Fruit fly (Drosophila melanogaster) whole organism, embryonic: ENCODE measurements around the gene SamDC.
A peak's percentile ranks its signal among the peaks of the same experiment; 100 is the strongest.

Experiments
- Abd-B ChIP-seq: fragments of 200-800 bp; sonication (Bioruptor generic); optimal IDR thresholded peaks from 2 replicates; lab custom pipeline; 2018; ENCODE audit warnings: missing biosample characterization, mild to moderate bottlenecking, missing genetic modification characterization, moderate library complexity
- BtbVII ChIP-seq: fragments of 200-800 bp; sonication (Bioruptor generic); optimal IDR thresholded peaks from 3 replicates; lab custom pipeline; 2017; ENCODE audit warnings: missing biosample characterization, mild to moderate bottlenecking, missing genetic modification characterization
- CG10654 ChIP-seq: fragments of 200-800 bp; sonication (Bioruptor generic); optimal IDR thresholded peaks from 2 replicates; lab custom pipeline; 2016; ENCODE audit warnings: missing biosample characterization, missing genetic modification characterization
- CG11093 ChIP-seq: fragments of 200-800 bp; sonication (Bioruptor generic); IDR thresholded peaks from 3 replicates; pipeline ENCODE4 v1.3.6; 2022; ENCODE audit warnings: missing biosample characterization, missing genetic modification characterization
- CG12071 ChIP-seq: fragments of 200-800 bp; sonication (Bioruptor generic); optimal IDR thresholded peaks from 3 replicates; lab custom pipeline; 2018; ENCODE audit warnings: missing biosample characterization, mild to moderate bottlenecking, missing genetic modification characterization
- CG12769 ChIP-seq: fragments of 200-800 bp; sonication (Bioruptor generic); optimal IDR thresholded peaks from 2 replicates; lab custom pipeline; 2019; ENCODE audit warnings: missing biosample characterization, mild to moderate bottlenecking, missing genetic modification characterization, moderate library complexity
- CG13624 ChIP-seq: fragments of 200-800 bp; sonication (Bioruptor generic); optimal IDR thresholded peaks from 2 replicates; lab custom pipeline; 2016; ENCODE audit warnings: missing biosample characterization, missing genetic modification characterization
- CG1529 ChIP-seq: fragments of 200-800 bp; sonication (Bioruptor generic); optimal IDR thresholded peaks from 3 replicates; lab custom pipeline; 2018; ENCODE audit warnings: missing biosample characterization, missing genetic modification characterization
- CG18262 ChIP-seq: fragments of 200-800 bp; optimal IDR thresholded peaks from 3 replicates; lab custom pipeline; 2019; ENCODE audit warnings: missing biosample characterization, mild to moderate bottlenecking, missing genetic modification characterization, moderate library complexity
- CG2202 ChIP-seq: fragments of 200-800 bp; sonication (Bioruptor generic); optimal IDR thresholded peaks from 2 replicates; lab custom pipeline; 2018; ENCODE audit warnings: missing biosample characterization, mild to moderate bottlenecking, missing genetic modification characterization
- CG2875 ChIP-seq: fragments of 200-800 bp; sonication (Bioruptor generic); optimal IDR thresholded peaks from 2 replicates; lab custom pipeline; 2017; ENCODE audit warnings: missing biosample characterization, mild to moderate bottlenecking, missing genetic modification characterization, missing genetic modification reagents
- CG30403 ChIP-seq: fragments of 200-800 bp; sonication (Bioruptor generic); optimal IDR thresholded peaks from 3 replicates; lab custom pipeline; 2016; ENCODE audit warnings: missing biosample characterization, missing genetic modification characterization
- CG4328 ChIP-seq: fragments of 200-800 bp; sonication (Bioruptor generic); optimal IDR thresholded peaks from 3 replicates; lab custom pipeline; 2017; ENCODE audit warnings: missing biosample characterization, missing genetic modification reagents, missing genetic modification characterization
- CG6654 ChIP-seq: fragments of 200-800 bp; sonication (Bioruptor generic); optimal IDR thresholded peaks from 2 replicates; lab custom pipeline; 2017; ENCODE audit warnings: missing biosample characterization, mild to moderate bottlenecking, missing genetic modification characterization
- CG7357 ChIP-seq: fragments of 200-800 bp; sonication (Bioruptor generic); IDR thresholded peaks from 3 replicates; pipeline ENCODE4 v1.3.6; 2022; ENCODE audit warnings: missing biosample characterization, missing genetic modification characterization
- CG9727 ChIP-seq: fragments of 200-800 bp; sonication (Bioruptor generic); optimal IDR thresholded peaks from 3 replicates; lab custom pipeline; 2017; ENCODE audit warnings: missing biosample characterization, mild to moderate bottlenecking, missing genetic modification characterization
- CG9817 ChIP-seq: fragments of 200-800 bp; sonication (Bioruptor generic); optimal IDR thresholded peaks from 2 replicates; lab custom pipeline; 2018; ENCODE audit warnings: missing biosample characterization, mild to moderate bottlenecking, missing genetic modification characterization, moderate library complexity
- Fer1 ChIP-seq: fragments of 200-800 bp; sonication (Bioruptor generic); optimal IDR thresholded peaks from 2 replicates; lab custom pipeline; 2017; ENCODE audit warnings: missing biosample characterization, mild to moderate bottlenecking, missing genetic modification characterization
- Fer3 ChIP-seq: fragments of 200-800 bp; sonication (Bioruptor generic); optimal IDR thresholded peaks from 2 replicates; lab custom pipeline; 2018; ENCODE audit warnings: missing biosample characterization, mild to moderate bottlenecking, missing genetic modification characterization, moderate library complexity
- Hr39 ChIP-seq: fragments of >200 bp; optimal IDR thresholded peaks from 2 replicates; lab custom pipeline; 2017
- Lpt ChIP-seq: fragments of >200 bp; optimal IDR thresholded peaks from 2 replicates; lab custom pipeline; 2018; ENCODE audit warnings: missing biosample characterization, missing genetic modification characterization
- Scr ChIP-seq: fragments of 200-800 bp; sonication (Bioruptor generic); IDR thresholded peaks from 2 replicates; pipeline ENCODE4 v1.3.6; 2022; ENCODE audit warnings: missing biosample characterization, missing genetic modification characterization; ENCODE audit not compliant: partially characterized antibody
- Sry-β ChIP-seq: fragments of 200-800 bp; sonication (Bioruptor generic); optimal IDR thresholded peaks from 2 replicates; lab custom pipeline; 2018; ENCODE audit warnings: missing biosample characterization, mild to moderate bottlenecking, missing genetic modification characterization, moderate library complexity
- YL-1 ChIP-seq: fragments of 200-800 bp; sonication (Bioruptor generic); optimal IDR thresholded peaks from 3 replicates; lab custom pipeline; 2017; ENCODE audit warnings: missing biosample characterization, mild to moderate bottlenecking, missing genetic modification characterization
- ac ChIP-seq: fragments of 200-800 bp; sonication (Bioruptor generic); optimal IDR thresholded peaks from 3 replicates; lab custom pipeline; 2017; ENCODE audit warnings: missing biosample characterization, mild to moderate bottlenecking, missing genetic modification characterization
- corto ChIP-seq: fragments of 200-800 bp; sonication (Bioruptor generic); optimal IDR thresholded peaks from 2 replicates; lab custom pipeline; 2016; ENCODE audit warnings: missing biosample characterization, mild to moderate bottlenecking, missing genetic modification characterization, moderate library complexity
- cwo ChIP-seq: fragments of 200-800 bp; sonication (Bioruptor generic); optimal IDR thresholded peaks from 3 replicates; lab custom pipeline; 2017; ENCODE audit warnings: missing biosample characterization, missing genetic modification characterization, mild to moderate bottlenecking, moderate library complexity, missing genetic modification reagents
- dpn ChIP-seq, 2 experiments: fragments of 200-800 bp; sonication (Bioruptor generic); optimal IDR thresholded peaks; 3 replicates each; lab custom pipeline; 2016; ENCODE audit warnings: missing biosample characterization in 2 of 2, missing genetic modification characterization in 2 of 2
- dysf ChIP-seq: fragments of 200-800 bp; sonication (Bioruptor generic); IDR thresholded peaks from 3 replicates; pipeline ENCODE4 v1.3.6; 2022; ENCODE audit warnings: missing biosample characterization, missing genetic modification characterization
- eve ChIP-seq, 2 experiments: fragments of >200 bp; optimal IDR thresholded peaks; 2 replicates each; lab custom pipeline; 2017; ENCODE audit warnings: missing biosample characterization in 2 of 2, missing genetic modification characterization in 2 of 2
- fd102C ChIP-seq: fragments of 200-800 bp; sonication (Bioruptor generic); optimal IDR thresholded peaks from 2 replicates; lab custom pipeline; 2018; ENCODE audit warnings: missing biosample characterization, mild to moderate bottlenecking, missing genetic modification characterization, moderate library complexity
- fd64A ChIP-seq: fragments of 200-800 bp; sonication (Bioruptor generic); optimal IDR thresholded peaks from 3 replicates; lab custom pipeline; 2018; ENCODE audit warnings: missing biosample characterization, mild to moderate bottlenecking, missing genetic modification characterization
- ftz-f1 ChIP-seq: fragments of 200-800 bp; sonication (Bioruptor generic); optimal IDR thresholded peaks from 2 replicates; lab custom pipeline; 2016; ENCODE audit warnings: missing biosample characterization, missing genetic modification characterization
- fu2 ChIP-seq: fragments of 200-800 bp; sonication (Bioruptor generic); optimal IDR thresholded peaks from 2 replicates; lab custom pipeline; 2016; ENCODE audit warnings: missing biosample characterization, missing genetic modification characterization
- grn ChIP-seq: fragments of 200-800 bp; sonication (Bioruptor generic); optimal IDR thresholded peaks from 3 replicates; lab custom pipeline; 2017; ENCODE audit warnings: missing biosample characterization, missing genetic modification characterization
- ham ChIP-seq: fragments of 200-800 bp; sonication (Bioruptor generic); IDR thresholded peaks from 2 replicates; pipeline ENCODE4 v1.3.6; 2022; ENCODE audit warnings: missing biosample characterization, missing genetic modification characterization
- inv ChIP-seq: fragments of 200-800 bp; sonication (Bioruptor generic); IDR thresholded peaks from 2 replicates; pipeline ENCODE4 v1.3.6; 2022; ENCODE audit warnings: missing biosample characterization, missing genetic modification characterization; ENCODE audit not compliant: partially characterized antibody
- kah ChIP-seq: fragments of 200-800 bp; sonication (Bioruptor generic); optimal IDR thresholded peaks from 2 replicates; lab custom pipeline; 2018; ENCODE audit warnings: missing biosample characterization, mild to moderate bottlenecking, missing genetic modification characterization
- klu ChIP-seq: fragments of 200-800 bp; sonication (Bioruptor generic); IDR thresholded peaks from 2 replicates; pipeline ENCODE4 v1.3.6; 2022; ENCODE audit warnings: missing biosample characterization, missing genetic modification characterization
- nau ChIP-seq: fragments of 200-800 bp; sonication (Bioruptor generic); optimal IDR thresholded peaks from 3 replicates; lab custom pipeline; 2017; ENCODE audit warnings: missing biosample characterization, mild to moderate bottlenecking, missing genetic modification characterization, missing genetic modification reagents
- nmo ChIP-seq: fragments of 200-800 bp; sonication (Bioruptor generic); optimal IDR thresholded peaks from 2 replicates; lab custom pipeline; 2018; ENCODE audit warnings: missing biosample characterization, mild to moderate bottlenecking, missing genetic modification characterization, moderate library complexity
- p53 ChIP-seq: fragments of 200-800 bp; sonication (Bioruptor generic); optimal IDR thresholded peaks from 2 replicates; lab custom pipeline; 2016; ENCODE audit warnings: missing biosample characterization, missing genetic modification characterization
- pho ChIP-seq: fragments of 200-800 bp; sonication (Bioruptor generic); optimal IDR thresholded peaks from 2 replicates; lab custom pipeline; 2016; ENCODE audit warnings: missing biosample characterization, missing genetic modification characterization
- phol ChIP-seq: fragments of 200-800 bp; sonication (Bioruptor generic); optimal IDR thresholded peaks from 3 replicates; lab custom pipeline; 2018; ENCODE audit warnings: missing biosample characterization, mild to moderate bottlenecking, missing genetic modification characterization, moderate library complexity
- pnt ChIP-seq: fragments of 200-800 bp; sonication (Bioruptor generic); optimal IDR thresholded peaks from 3 replicates; lab custom pipeline; 2016; ENCODE audit warnings: missing biosample characterization, missing genetic modification characterization
- pzg ChIP-seq: fragments of 200-800 bp; sonication (Bioruptor generic); optimal IDR thresholded peaks from 3 replicates; lab custom pipeline; 2018; ENCODE audit warnings: missing biosample characterization, mild to moderate bottlenecking, missing genetic modification characterization, moderate library complexity
- repo ChIP-seq: fragments of 200-800 bp; sonication (Bioruptor generic); optimal IDR thresholded peaks from 2 replicates; lab custom pipeline; 2016; ENCODE audit warnings: missing biosample characterization, missing genetic modification characterization
- row ChIP-seq: fragments of 200-800 bp; sonication (Bioruptor generic); IDR thresholded peaks from 3 replicates; pipeline ENCODE4 v1.3.6; 2022; ENCODE audit warnings: missing biosample characterization, missing genetic modification characterization
- sim ChIP-seq: fragments of 200-800 bp; sonication (Bioruptor generic); IDR thresholded peaks from 2 replicates; pipeline ENCODE4 v1.3.6; 2022; ENCODE audit warnings: missing biosample characterization, missing genetic modification characterization
- sug ChIP-seq: fragments of 200-800 bp; optimal IDR thresholded peaks from 2 replicates; lab custom pipeline; 2019; ENCODE audit warnings: missing biosample characterization, mild to moderate bottlenecking, missing genetic modification characterization, moderate library complexity
- usp ChIP-seq: fragments of >200 bp; optimal IDR thresholded peaks from 2 replicates; lab custom pipeline; 2017; ENCODE audit warnings: missing biosample characterization, missing genetic modification characterization

The SamDC gene

dm6 chr2L:10339212-10339721, at the start of gene SamDC (continued):
- no peak for TF ChIP-seq CG2875
- no peak for TF ChIP-seq ftz-f1 (GFP tag; lab: Kevin White, UChicago)
- TF ChIP-seq pho (GFP tag; lab: Kevin White, UChicago): peak; percentile 46
- TF ChIP-seq CG30403 (GFP tag; lab: Kevin White, UChicago): peak; percentile 55
- TF ChIP-seq dpn (GFP tag; optimal IDR thresholded peaks at IDR 0.05; lab: Kevin White, UChicago): peak; percentile 33 to 47
- no peak for TF ChIP-seq CG9727 (GFP tag; lab: Kevin White, UChicago)
- no peak for TF ChIP-seq CG6654
- peak; percentile 34 for TF ChIP-seq Fer3
- no peak for TF ChIP-seq fd64A (GFP tag; lab: Kevin White, UChicago)
- peak; percentile 85 for TF ChIP-seq Scr (GFP tag; lab: Robert Waterston, UW)
- TF ChIP-seq repo (GFP tag; lab: Kevin White, UChicago): no peak
- TF ChIP-seq corto: peak; percentile 19
- peak; percentile 46 for TF ChIP-seq nmo (GFP tag; lab: Kevin White, UChicago)
- TF ChIP-seq cwo: no peak
- no peak for TF ChIP-seq Hr39 (lab: Kevin White, UChicago)
- TF ChIP-seq usp (GFP tag; lab: Kevin White, UChicago): no peak
- TF ChIP-seq CG4328 (GFP tag; lab: Kevin White, UChicago): no peak
- no peak for TF ChIP-seq CG1529 (GFP tag; lab: Kevin White, UChicago)
- no peak for TF ChIP-seq ac (GFP tag; lab: Kevin White, UChicago)
- TF ChIP-seq ham (GFP tag; lab: Robert Waterston, UW): no peak
- TF ChIP-seq fd102C (GFP tag; lab: Kevin White, UChicago): no peak
- TF ChIP-seq dysf (GFP tag; lab: Robert Waterston, UW): peak; percentile 59; the same call in 1 of the 3 replicates
- TF ChIP-seq CG10654 (GFP tag; lab: Kevin White, UChicago): peak; percentile 14
- TF ChIP-seq CG12769 (tag; lab: Kevin White, UChicago): peak; percentile 32
- no peak for TF ChIP-seq CG2202
- no peak for TF ChIP-seq CG12071 (GFP tag; lab: Kevin White, UChicago)
- TF ChIP-seq grn (GFP tag; lab: Kevin White, UChicago): peak; percentile 99
- peak; percentile 2 for TF ChIP-seq pnt
- TF ChIP-seq sug (tag; lab: Kevin White, UChicago): peak; percentile 48
- no peak for TF ChIP-seq klu (GFP tag; lab: Robert Waterston, UW)
- peak; percentile 7 for TF ChIP-seq CG13624 (GFP tag; lab: Kevin White, UChicago)
- TF ChIP-seq eve (GFP tag; optimal IDR thresholded peaks at IDR 0.05; lab: Kevin White, UChicago): peak in 1 of 2 experiments; percentile 7
- TF ChIP-seq nau (GFP tag; lab: Kevin White, UChicago): no peak
- TF ChIP-seq CG7357 (GFP tag; lab: Robert Waterston, UW): peak; percentile 96
- no peak for TF ChIP-seq kah (GFP tag; lab: Kevin White, UChicago)
- peak; percentile 42 for TF ChIP-seq phol (tag; lab: Kevin White, UChicago)
- TF ChIP-seq inv (GFP tag; lab: Robert Waterston, UW): peak; percentile 81
- TF ChIP-seq CG18262 (tag; lab: Kevin White, UChicago): no peak
- TF ChIP-seq CG11093 (GFP tag; lab: Robert Waterston, UW): no peak
- TF ChIP-seq BtbVII (GFP tag; lab: Kevin White, UChicago): peak; percentile 36
- no peak for TF ChIP-seq Abd-B (GFP tag; lab: Kevin White, UChicago)
- TF ChIP-seq Fer1 (GFP tag; lab: Kevin White, UChicago): peak; percentile 44
- TF ChIP-seq row: peak; percentile 90
- TF ChIP-seq sim (GFP tag; lab: Robert Waterston, UW): no peak
- no peak for TF ChIP-seq Sry-β
- TF ChIP-seq fu2 (GFP tag; lab: Kevin White, UChicago): no peak
- no peak for TF ChIP-seq p53
- TF ChIP-seq YL-1 (GFP tag; lab: Kevin White, UChicago): peak; percentile 61
- TF ChIP-seq CG9817 (tag; lab: Kevin White, UChicago): peak; percentile 29
- peak; percentile 88 for TF ChIP-seq pzg
- TF ChIP-seq Lpt (GFP tag; lab: Kevin White, UChicago): no peak
